Worm (Caenorhabditis elegans) whole organism, L4 larva: ENCODE results near the gene lec-1.

Experiments
- F10B5.3 ChIP-seq: sonication (generic microtip); optimal IDR thresholded peaks from 2 replicates; lab custom pipeline; 2016; ENCODE audit warnings: mild to moderate bottlenecking, missing genetic modification characterization, missing compliant biosample characterization
- F44E2.7 ChIP-seq: fragments of 200-800 bp; sonication (Bioruptor generic); IDR thresholded peaks from 2 replicates; pipeline ENCODE4 v2.1.2; 2022; ENCODE audit warnings: missing genetic modification characterization, missing compliant biosample characterization
- R02D3.7 ChIP-seq: fragments of 150-350 bp; sonication (generic microtip); optimal IDR thresholded peaks from 3 replicates; lab custom pipeline; 2014; ENCODE audit warnings: missing biosample characterization, missing genetic modification characterization
- T20F7.1 ChIP-seq: fragments of 200-800 bp; sonication (Bioruptor generic); optimal IDR thresholded peaks from 2 replicates; lab custom pipeline; 2018; ENCODE audit warnings: mild to moderate bottlenecking, missing genetic modification characterization, missing compliant biosample characterization
- Y48G9A.11 ChIP-seq: fragments of 200-800 bp; sonication (Bioruptor generic); IDR thresholded peaks from 2 replicates; pipeline ENCODE4 v1.3.6; 2022; ENCODE audit warnings: missing genetic modification reagents, missing genetic modification characterization, missing compliant biosample characterization
- Y75B8A.6 ChIP-seq: fragments of 200-800 bp; sonication (Bioruptor generic); IDR thresholded peaks from 2 replicates; pipeline ENCODE4 v1.3.6; 2022; ENCODE audit warnings: missing genetic modification reagents, missing genetic modification characterization, missing compliant biosample characterization
- aha-1 ChIP-seq: fragments of 150-350 bp; peaks from one replicate; lab custom pipeline; 2014; ENCODE audit warnings: missing biosample characterization, missing genetic modification characterization
- arid-1 ChIP-seq: fragments of 200-800 bp; sonication (Bioruptor generic); conservative IDR thresholded peaks from 2 replicates; pipeline ENCODE4 v1.3.6; 2022; ENCODE audit warnings: missing genetic modification reagents, missing genetic modification characterization, missing compliant biosample characterization
- ceh-28 ChIP-seq: fragments of 150-350 bp; optimal IDR thresholded peaks from 2 replicates; lab custom pipeline; 2014; ENCODE audit warnings: missing biosample characterization, missing genetic modification reagents, missing genetic modification characterization
- ces-1 ChIP-seq: fragments of 150-350 bp; sonication (generic microtip); optimal IDR thresholded peaks from 4 replicates; lab custom pipeline; 2014; ENCODE audit warnings: missing biosample characterization, missing genetic modification reagents, missing genetic modification characterization
- ctbp-1 ChIP-seq: fragments of 200-800 bp; sonication (Bioruptor generic); IDR thresholded peaks from 2 replicates; pipeline ENCODE4 v1.3.6; 2022; ENCODE audit warnings: missing genetic modification reagents, missing genetic modification characterization, missing compliant biosample characterization
- daf-19 ChIP-seq: fragments of 200-800 bp; sonication (Bioruptor generic); conservative IDR thresholded peaks from 2 replicates; pipeline ENCODE4 v1.3.6; 2022; ENCODE audit warnings: missing genetic modification characterization, missing compliant biosample characterization
- dve-1 ChIP-seq: sonication (generic microtip); optimal IDR thresholded peaks from 2 replicates; lab custom pipeline; 2017; ENCODE audit warnings: antibody characterized with exemption, mild to moderate bottlenecking, missing genetic modification characterization, missing compliant biosample characterization; ENCODE audit not compliant: insufficient read depth
- egl-43 ChIP-seq: fragments of 200-800 bp; sonication (Bioruptor generic); IDR thresholded peaks from 2 replicates; pipeline ENCODE4 v1.3.6; 2022; ENCODE audit warnings: missing genetic modification reagents, missing genetic modification characterization, missing compliant biosample characterization
- fkh-10 ChIP-seq: fragments of 150-350 bp; optimal IDR thresholded peaks from 2 replicates; lab custom pipeline; 2014; ENCODE audit warnings: missing biosample characterization, missing genetic modification reagents, missing genetic modification characterization
- fos-1 ChIP-seq: fragments of 150-350 bp; optimal IDR thresholded peaks from 2 replicates; lab custom pipeline; 2014; ENCODE audit warnings: missing biosample characterization, missing genetic modification characterization
- hlh-11 ChIP-seq: fragments of 200-800 bp; sonication (Bioruptor generic); optimal IDR thresholded peaks from 2 replicates; lab custom pipeline; 2018; ENCODE audit warnings: mild to moderate bottlenecking, missing genetic modification characterization, missing compliant biosample characterization
- hlh-30 ChIP-seq: sonication (generic microtip); optimal IDR thresholded peaks from 2 replicates; lab custom pipeline; 2017; ENCODE audit warnings: antibody characterized with exemption, mild to moderate bottlenecking, missing genetic modification characterization, missing compliant biosample characterization; ENCODE audit not compliant: insufficient read depth
- hmg-1.1 ChIP-seq: fragments of 200-800 bp; sonication (Bioruptor generic); IDR thresholded peaks from 2 replicates; pipeline ENCODE4 v1.3.6; 2022; ENCODE audit warnings: missing genetic modification reagents, missing genetic modification characterization, missing compliant biosample characterization
- lin-1 ChIP-seq: fragments of 200-800 bp; sonication (Bioruptor generic); IDR thresholded peaks from 2 replicates; pipeline ENCODE4 v1.3.6; 2022; ENCODE audit warnings: missing genetic modification reagents, missing genetic modification characterization, missing compliant biosample characterization
- lin-29 ChIP-seq: fragments of 200-800 bp; sonication (Bioruptor generic); IDR thresholded peaks from 2 replicates; pipeline ENCODE4 v1.3.6; 2022; ENCODE audit warnings: missing genetic modification reagents, missing genetic modification characterization, missing compliant biosample characterization
- lin-38 ChIP-seq: fragments of 200-800 bp; sonication (Bioruptor generic); IDR thresholded peaks from 2 replicates; pipeline ENCODE4 v1.3.6; 2022; ENCODE audit warnings: missing genetic modification reagents, missing genetic modification characterization, missing compliant biosample characterization
- lsy-2 ChIP-seq, 2 experiments: fragments of 150-350 bp in 1 of 2; sonication (generic microtip) in 1 of 2; optimal IDR thresholded peaks; 2 replicates each; lab custom pipeline; 2014 to 2017; ENCODE audit warnings: missing biosample characterization in 2 of 2, missing genetic modification characterization in 2 of 2
- madf-9 ChIP-seq: fragments of 200-800 bp; sonication (Bioruptor generic); conservative IDR thresholded peaks from 2 replicates; pipeline ENCODE4 v1.3.6; 2022; ENCODE audit warnings: missing genetic modification reagents, missing genetic modification characterization, missing compliant biosample characterization
- mdl-1 ChIP-seq, 2 experiments: fragments of 150-350 bp in 1 of 2; sonication (generic microtip) in 1 of 2; optimal IDR thresholded peaks; 2 replicates each; lab custom pipeline; 2014 to 2017; ENCODE audit warnings: missing biosample characterization in 2 of 2, missing genetic modification characterization in 2 of 2
- mep-1 ChIP-seq: fragments of 150-350 bp; sonication (generic microtip); optimal IDR thresholded peaks from 3 replicates; lab custom pipeline; 2014; ENCODE audit warnings: missing biosample characterization, missing genetic modification characterization
- mes-2 ChIP-seq: sonication (generic microtip); optimal IDR thresholded peaks from 2 replicates; lab custom pipeline; 2016; ENCODE audit warnings: missing genotype, mild to moderate bottlenecking, missing genetic modification characterization, missing compliant biosample characterization; ENCODE audit not compliant: poor library complexity, severe bottlenecking
- mxl-2 ChIP-seq: fragments of 200-800 bp; sonication (Bioruptor generic); conservative IDR thresholded peaks from 2 replicates; pipeline ENCODE4 v1.3.6; 2022; ENCODE audit warnings: missing genetic modification reagents, missing genetic modification characterization, missing compliant biosample characterization
- mxl-3 ChIP-seq: fragments of 200-800 bp; sonication (Bioruptor generic); optimal IDR thresholded peaks from 2 replicates; lab custom pipeline; 2018; ENCODE audit warnings: mild to moderate bottlenecking, missing genetic modification characterization, missing compliant biosample characterization
- nhr-102 ChIP-seq: sonication (generic microtip); optimal IDR thresholded peaks from 2 replicates; lab custom pipeline; 2016; ENCODE audit warnings: mild to moderate bottlenecking, missing genetic modification characterization, moderate library complexity, missing compliant biosample characterization
- nhr-237 ChIP-seq: sonication (generic microtip); optimal IDR thresholded peaks from 2 replicates; lab custom pipeline; 2017; ENCODE audit warnings: missing biosample characterization, missing genetic modification characterization
- nhr-25 ChIP-seq: sonication (generic microtip); optimal IDR thresholded peaks from 2 replicates; lab custom pipeline; 2017; ENCODE audit warnings: missing genetic modification characterization, mild to moderate bottlenecking, missing compliant biosample characterization, antibody characterized with exemption, moderate library complexity, borderline replicate concordance; ENCODE audit not compliant: insufficient read depth
- nhr-28 ChIP-seq: fragments of 150-350 bp; optimal IDR thresholded peaks from 2 replicates; lab custom pipeline; 2014; ENCODE audit warnings: missing biosample characterization, missing genetic modification characterization
- nhr-41 ChIP-seq: fragments of 200-800 bp; sonication (Bioruptor generic); IDR thresholded peaks from 2 replicates; pipeline ENCODE4 v1.3.6; 2022; ENCODE audit warnings: missing genetic modification reagents, missing genetic modification characterization, missing compliant biosample characterization
- nhr-6 ChIP-seq: fragments of 150-350 bp; optimal IDR thresholded peaks from 2 replicates; lab custom pipeline; 2014; ENCODE audit warnings: missing biosample characterization, missing genetic modification characterization
- rbr-2 ChIP-seq: sonication (generic microtip); optimal IDR thresholded peaks from 2 replicates; lab custom pipeline; 2016; ENCODE audit warnings: missing genotype, missing genetic modification characterization, missing compliant biosample characterization
- tag-97 ChIP-seq: fragments of 200-800 bp; sonication (Bioruptor generic); IDR thresholded peaks from 2 replicates; pipeline ENCODE4 v1.3.6; 2022; ENCODE audit warnings: missing genetic modification characterization, missing compliant biosample characterization
- unc-62 ChIP-seq, 3 experiments: fragments of 150-350 bp in 1 of 3; sonication (generic microtip); optimal IDR thresholded peaks in 2 of 3; peaks in 1 of 3; 1 replicate in 1 of 3; 2 replicates in 2 of 3; lab custom pipeline; 2014 to 2017; ENCODE audit warnings: missing biosample characterization in 3 of 3, missing genetic modification characterization in 3 of 3, missing genetic modification reagents in 3 of 3, missing genotype in 1 of 3
- zip-11 ChIP-seq: fragments of 200-800 bp; sonication (Bioruptor generic); IDR thresholded peaks from 2 replicates; pipeline ENCODE4 v1.3.6; 2022; ENCODE audit warnings: missing genetic modification characterization, missing compliant biosample characterization
- ztf-7 ChIP-seq: fragments of 150-350 bp; optimal IDR thresholded peaks from 2 replicates; lab custom pipeline; 2014; ENCODE audit warnings: missing biosample characterization, missing genetic modification characterization

The lec-1 gene

ce11 chrII:13196689-13197280 is 1.4 kb downstream of the lec-1 start:
- 0 out of 2 replicates have a peak, but pooled peaks have one; percentile 45 for TF ChIP-seq hmg-1.1 (GFP tag; lab: Robert Waterston, UW)
- TF ChIP-seq nhr-6 (tag; lab: Kevin White, UChicago), result peak; percentile 63
- TF ChIP-seq lin-29 (GFP tag; lab: Robert Waterston, UW), result no peak
- peak; percentile 64 for TF ChIP-seq mep-1 (tag; lab: Kevin White, UChicago)
- TF ChIP-seq mdl-1 (tag; optimal IDR thresholded peaks at IDR 0.05; lab: Kevin White, UChicago), result peak in 1 of 2 experiments; percentile 64
- no peak for TF ChIP-seq daf-19 (GFP tag; lab: Robert Waterston, UW)
- peak; percentile 75 for TF ChIP-seq aha-1
- peak; percentile 24 for TF ChIP-seq hlh-30 (tag; lab: Kevin White, UChicago)
- TF ChIP-seq rbr-2 (tag; lab: Kevin White, UChicago), result peak; percentile 9
- TF ChIP-seq mxl-2 (GFP tag; lab: Robert Waterston, UW), result no peak
- no peak for TF ChIP-seq nhr-28 (tag; lab: Kevin White, UChicago)
- peak in 1 of 2 experiments; percentile 86 for TF ChIP-seq unc-62 (GFP tag; optimal IDR thresholded peaks at IDR 0.05 in 1 of 2; lab: Kevin White, UChicago)
- TF ChIP-seq unc-62 (tag; optimal IDR thresholded peaks at IDR 0.05; lab: Kevin White, UChicago), result no peak
- no peak for TF ChIP-seq mxl-3 (GFP tag; lab: Kevin White, UChicago)
- peak; percentile 46 for TF ChIP-seq hlh-11 (tag; lab: Kevin White, UChicago)
- TF ChIP-seq lin-38 (GFP tag; lab: Robert Waterston, UW), result no peak
- TF ChIP-seq dve-1 (tag; lab: Kevin White, UChicago), result peak; percentile 14
- no peak for TF ChIP-seq F10B5.3 (tag; lab: Kevin White, UChicago)
- TF ChIP-seq R02D3.7 (tag; lab: Kevin White, UChicago), result no peak
- TF ChIP-seq lin-1 (GFP tag; lab: Robert Waterston, UW), result no peak
- TF ChIP-seq lsy-2 (tag; optimal IDR thresholded peaks at IDR 0.05; lab: Kevin White, UChicago), result peak in 1 of 2 experiments; percentile 56

DNA sequence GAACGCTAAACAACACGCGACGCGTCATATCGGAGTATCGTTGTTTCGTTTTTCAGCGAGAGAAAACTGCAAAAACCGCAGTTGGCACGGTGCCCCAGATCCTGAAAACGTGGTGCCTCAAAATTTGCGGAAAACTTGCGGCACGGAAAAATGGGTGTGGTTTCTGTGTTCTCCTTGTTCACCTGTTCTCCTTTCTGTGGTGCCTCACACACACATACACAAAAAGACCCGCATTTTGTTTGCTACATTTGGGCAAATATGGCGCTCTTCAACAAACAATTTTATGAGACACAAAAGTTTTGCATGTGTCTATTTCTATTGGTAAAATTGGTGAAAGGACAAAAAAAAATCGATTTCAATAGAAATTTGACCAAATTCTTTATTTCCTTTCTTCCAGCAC is 3.5 kb downstream of the lec-1 start:
- TF ChIP-seq lsy-2 (tag; optimal IDR thresholded peaks at IDR 0.05; lab: Kevin White, UChicago) (peak in 1 of 2 experiments; percentile 5), mes-2 (tag; lab: Kevin White, UChicago) (peak; percentile 44), hlh-11 (tag; lab: Kevin White, UChicago) (no peak), dve-1 (tag; lab: Kevin White, UChicago) (peak; percentile 25), lin-38 (GFP tag; lab: Robert Waterston, UW) (0 out of 2 replicates have a peak, but pooled peaks have one; percentile 19), unc-62 (GFP tag; optimal IDR thresholded peaks at IDR 0.05 in 1 of 2; lab: Kevin White, UChicago) (peak in 1 of 2 experiments; percentile 61), unc-62 (tag; optimal IDR thresholded peaks at IDR 0.05; lab: Kevin White, UChicago) (no peak), mep-1 (tag; lab: Kevin White, UChicago) (peak; percentile 14), Y48G9A.11 (GFP tag; lab: Robert Waterston, UW) (peak; percentile 31; the same call in 1 of the 2 replicates), aha-1 (peak; percentile 46), arid-1 (GFP tag; lab: Robert Waterston, UW) (no peak), nhr-41 (GFP tag; lab: Robert Waterston, UW) (no peak), T20F7.1 (GFP tag; lab: Kevin White, UChicago) (peak; percentile 53), ceh-28 (tag; lab: Kevin White, UChicago) (no peak), nhr-6 (tag; lab: Kevin White, UChicago) (no peak)

- TF ChIP-seq daf-19 (GFP tag; lab: Robert Waterston, UW) (no peak), F44E2.7 (GFP tag; lab: Robert Waterston, UW) (no peak), aha-1 (no peak), R02D3.7 (tag; lab: Kevin White, UChicago) (no peak), hlh-11 (tag; lab: Kevin White, UChicago) (peak; percentile 60), ces-1 (GFP tag; lab: Kevin White, UChicago) (no peak), zip-11 (GFP tag; lab: Robert Waterston, UW) (no peak), F10B5.3 (tag; lab: Kevin White, UChicago) (peak; percentile 80), nhr-25 (tag; lab: Kevin White, UChicago) (peak; percentile 76), fos-1 (tag; lab: Kevin White, UChicago) (peak; percentile 42), nhr-237 (no peak), ctbp-1 (GFP tag; lab: Robert Waterston, UW) (no peak), nhr-41 (GFP tag; lab: Robert Waterston, UW) (no peak), dve-1 (tag; lab: Kevin White, UChicago) (peak; percentile 92), fkh-10 (GFP tag; lab: Kevin White, UChicago) (peak; percentile 61), Y75B8A.6 (GFP tag; lab: Robert Waterston, UW) (no peak), nhr-102 (tag; lab: Kevin White, UChicago) (peak; percentile 61), tag-97 (GFP tag; lab: Robert Waterston, UW) (no peak), Y48G9A.11 (GFP tag; lab: Robert Waterston, UW) (peak; percentile 27; the same call in 1 of the 2 replicates), madf-9 (0 out of 2 replicates have a peak, but pooled peaks have one; percentile 4), ztf-7 (tag; lab: Kevin White, UChicago) (no peak), unc-62 (GFP tag; optimal IDR thresholded peaks at IDR 0.05 in 1 of 2; lab: Kevin White, UChicago) (peak in 1 of 2 experiments; percentile 69), unc-62 (tag; optimal IDR thresholded peaks at IDR 0.05; lab: Kevin White, UChicago) (no peak), egl-43 (GFP tag; lab: Robert Waterston, UW) (0 out of 2 replicates have a peak, but pooled peaks have one; percentile 38)
These were observed 4.4 kb downstream of the lec-1 start, which contains the start of gene btf-1 for ce11 chrII:13199674-13200215. TSS of gene btf-1 (plus strand) at chrII:13200165.
